Fruit fly (Drosophila melanogaster): Measurements from ENCODE around the gene Cmpk.

The Cmpk gene

dm6 chr3R:26041417-26042101 lies 13.7 kb downstream of the Cmpk start, which contains the start of gene gro (continued):
- TF ChIP-seq CG1603 (tag; optimal IDR thresholded peaks at IDR 0.05) (peak; percentile 87), CG33557 (GFP tag; optimal IDR thresholded peaks at IDR 0.05) (peak; percentile 42), mirr (GFP tag; optimal IDR thresholded peaks at IDR 0.05) (peak; percentile 66), CG14441 (GFP tag; IDR thresholded peaks at IDR 0.05) (peak; percentile 55), CG10321 (GFP tag; IDR thresholded peaks at IDR 0.05) (no peak), CG13775 (GFP tag; optimal IDR thresholded peaks at IDR 0.05) (peak; percentile 72), CG18599 (GFP tag; optimal IDR thresholded peaks at IDR 0.05) (peak; percentile 76), CG17568 (GFP tag; optimal IDR thresholded peaks at IDR 0.05) (peak; percentile 60), vvl (GFP tag; IDR thresholded peaks at IDR 0.05) (peak; percentile 88), D19A (tag; optimal IDR thresholded peaks at IDR 0.05) (peak; percentile 4), Usf (GFP tag; optimal IDR thresholded peaks at IDR 0.05) (no peak), Stat92E (GFP tag; optimal IDR thresholded peaks at IDR 0.05) (peak in 1 of 3 experiments; percentile 4), lbe (GFP tag; optimal IDR thresholded peaks at IDR 0.05) (peak; percentile 49), mam (GFP tag; optimal IDR thresholded peaks at IDR 0.05) (peak; percentile 84), HHEX (GFP tag; optimal IDR thresholded peaks at IDR 0.05) (peak; percentile 68), ftz-f1 (GFP tag; optimal IDR thresholded peaks at IDR 0.05) (no peak), BEAF-32 (GFP tag; optimal IDR thresholded peaks at IDR 0.05) (peak; percentile 74), CG7963 (GFP tag; IDR thresholded peaks at IDR 0.05; ENCODE audit: partially characterized antibody) (peak; percentile 82), CG8089 (GFP tag; optimal IDR thresholded peaks at IDR 0.05) (peak; percentile 21), CG8281 (tag; optimal IDR thresholded peaks at IDR 0.05) (peak; percentile 18), danr (GFP tag; IDR thresholded peaks at IDR 0.05) (no peak), trh (GFP tag; optimal IDR thresholded peaks at IDR 0.05) (peak; percentile 15), CrebB (tag; optimal IDR thresholded peaks at IDR 0.05) (no peak), sd (tag; optimal IDR thresholded peaks at IDR 0.05) (peak; percentile 45), gce (GFP tag; IDR thresholded peaks at IDR 0.05) (no peak), CG17385 (GFP tag; optimal IDR thresholded peaks at IDR 0.05) (peak; percentile 31), Sox102F (GFP tag; optimal IDR thresholded peaks at IDR 0.05) (peak; percentile 63), Awh (GFP tag; IDR thresholded peaks at IDR 0.05) (no peak; the same call in 1 of the 2 replicates), CG13894 (tag; optimal IDR thresholded peaks at IDR 0.05) (peak; percentile 72), CG15269 (tag; optimal IDR thresholded peaks at IDR 0.05) (peak; percentile 58), E2f1 (GFP tag; IDR thresholded peaks at IDR 0.05) (peak; percentile 68), sc (optimal IDR thresholded peaks at IDR 0.05) (no peak), sc (GFP tag; optimal IDR thresholded peaks at IDR 0.05) (no peak), CG2120 (GFP tag; optimal IDR thresholded peaks at IDR 0.05) (peak; percentile 85), Dll (GFP tag; IDR thresholded peaks at IDR 0.05; ENCODE audit: partially characterized antibody) (peak; percentile 76), CG14667 (GFP tag; IDR thresholded peaks at IDR 0.05) (peak; percentile 34; the same call in 1 of the 2 replicates), CG34376 (GFP tag; optimal IDR thresholded peaks at IDR 0.05) (peak; percentile 23), CG10274 (GFP tag; optimal IDR thresholded peaks at IDR 0.05) (no peak), Neu2 (GFP tag; optimal IDR thresholded peaks at IDR 0.05; ENCODE audit: borderline replicate concordance) (no peak), sug (tag; optimal IDR thresholded peaks at IDR 0.05) (peak; percentile 57), CG10979 (tag; optimal IDR thresholded peaks at IDR 0.05) (peak; percentile 38), CG2678 (tag; optimal IDR thresholded peaks at IDR 0.05) (peak; percentile 26), CG3847 (GFP tag; IDR thresholded peaks at IDR 0.05) (peak; percentile 86), ERR (GFP tag; optimal IDR thresholded peaks at IDR 0.05) (peak; percentile 65), pros (GFP tag; optimal IDR thresholded peaks at IDR 0.05) (no peak), CG6791 (GFP tag; IDR thresholded peaks at IDR 0.05; ENCODE audit: partially characterized antibody) (peak; percentile 90), Ada2b (GFP tag; IDR thresholded peaks at IDR 0.05) (peak; percentile 55), CG9437 (GFP tag; optimal IDR thresholded peaks at IDR 0.05) (peak; percentile 85), MBD-R2 (GFP tag; IDR thresholded peaks at IDR 0.05) (peak; percentile 67)

All from whole organism, embryonic.